Worm (Caenorhabditis elegans) whole organism, L2 larva: ENCODE results near the gene glna-2.

Experiments
- F13H6.1 ChIP-seq: sonication (generic microtip); optimal IDR thresholded peaks from 2 replicates; lab custom pipeline; 2016; ENCODE audit warnings: missing genetic modification characterization, missing compliant biosample characterization
- R02D3.7 ChIP-seq: fragments of 150-350 bp; optimal IDR thresholded peaks from 2 replicates; lab custom pipeline; 2014; ENCODE audit warnings: missing biosample characterization, missing genetic modification characterization
- Y55F3AM.14 ChIP-seq: fragments of 200-800 bp; sonication (Bioruptor generic); optimal IDR thresholded peaks from 2 replicates; lab custom pipeline; 2018; ENCODE audit warnings: mild to moderate bottlenecking, missing genetic modification characterization, missing compliant biosample characterization
- ZK546.5 ChIP-seq: sonication (generic microtip); optimal IDR thresholded peaks from 2 replicates; lab custom pipeline; 2017; ENCODE audit warnings: missing biosample characterization, missing genetic modification characterization
- alr-1 ChIP-seq: fragments of 150-350 bp; optimal IDR thresholded peaks from 2 replicates; lab custom pipeline; 2014; ENCODE audit warnings: missing biosample characterization, missing genetic modification characterization
- ama-1 ChIP-seq: fragments of 150-350 bp; optimal IDR thresholded peaks from 2 replicates; lab custom pipeline; 2018; ENCODE audit warnings: inconsistent platforms
- blmp-1 ChIP-seq: sonication (generic microtip); optimal IDR thresholded peaks from 2 replicates; lab custom pipeline; 2017; ENCODE audit warnings: missing genetic modification characterization, mild to moderate bottlenecking, missing compliant biosample characterization, antibody characterized with exemption, moderate library complexity; ENCODE audit not compliant: insufficient read depth
- ceh-16 ChIP-seq: fragments of 150-350 bp; optimal IDR thresholded peaks from 2 replicates; lab custom pipeline; 2014; ENCODE audit warnings: missing biosample characterization, missing genetic modification characterization
- ceh-82 ChIP-seq: fragments of 150-350 bp; optimal IDR thresholded peaks from 2 replicates; lab custom pipeline; 2014; ENCODE audit warnings: missing biosample characterization, missing genetic modification characterization
- crh-2 ChIP-seq: sonication (generic microtip); optimal IDR thresholded peaks from 2 replicates; lab custom pipeline; 2017; ENCODE audit warnings: missing biosample characterization, missing genetic modification characterization
- dmd-4 ChIP-seq: sonication (generic microtip); optimal IDR thresholded peaks from 2 replicates; lab custom pipeline; 2017; ENCODE audit warnings: missing biosample characterization, missing genetic modification characterization
- egl-27 ChIP-seq: sonication (generic microtip); optimal IDR thresholded peaks from 3 replicates; lab custom pipeline; 2017; ENCODE audit warnings: missing biosample characterization, missing genetic modification reagents, missing genetic modification characterization
- elt-1 ChIP-seq: fragments of 150-350 bp; optimal IDR thresholded peaks from 2 replicates; lab custom pipeline; 2014; ENCODE audit warnings: missing biosample characterization, missing genetic modification characterization
- elt-3 ChIP-seq: sonication (generic microtip); optimal IDR thresholded peaks from 2 replicates; lab custom pipeline; 2017; ENCODE audit warnings: missing biosample characterization, missing genetic modification characterization
- fos-1 ChIP-seq: fragments of 150-350 bp; optimal IDR thresholded peaks from 2 replicates; lab custom pipeline; 2014; ENCODE audit warnings: missing biosample characterization, missing genetic modification characterization
- gmeb-1 ChIP-seq: fragments of 150-350 bp; optimal IDR thresholded peaks from 2 replicates; lab custom pipeline; 2014; ENCODE audit warnings: missing biosample characterization, missing genetic modification characterization
- lin-11 ChIP-seq: fragments of 150-350 bp; sonication (generic microtip); optimal IDR thresholded peaks from 2 replicates; lab custom pipeline; 2014; ENCODE audit warnings: missing biosample characterization, missing genetic modification characterization, inconsistent platforms, mixed read lengths
- lin-39 ChIP-seq: fragments of 150-350 bp; optimal IDR thresholded peaks from 2 replicates; lab custom pipeline; 2014; ENCODE audit warnings: missing biosample characterization, missing genetic modification reagents, missing genetic modification characterization
- lsy-2 ChIP-seq, 2 experiments: fragments of 150-350 bp in 1 of 2; sonication (generic microtip) in 1 of 2; optimal IDR thresholded peaks; 2 replicates each; lab custom pipeline; 2014 to 2017; ENCODE audit warnings: missing biosample characterization in 2 of 2, missing genetic modification characterization in 2 of 2
- mab-5 ChIP-seq: fragments of 150-350 bp; optimal IDR thresholded peaks from 2 replicates; lab custom pipeline; 2014; ENCODE audit warnings: missing biosample characterization, missing genetic modification characterization
- mbf-1 ChIP-seq: sonication (generic microtip); optimal IDR thresholded peaks from 2 replicates; lab custom pipeline; 2017; ENCODE audit warnings: missing biosample characterization, missing genetic modification characterization
- nhr-10 ChIP-seq: sonication (generic microtip); optimal IDR thresholded peaks from 2 replicates; lab custom pipeline; 2017; ENCODE audit warnings: missing biosample characterization, missing genetic modification characterization
- nhr-12 ChIP-seq: fragments of 150-350 bp; optimal IDR thresholded peaks from 2 replicates; lab custom pipeline; 2014; ENCODE audit warnings: missing biosample characterization, missing genetic modification characterization
- nhr-23 ChIP-seq: fragments of 150-350 bp; optimal IDR thresholded peaks from 2 replicates; lab custom pipeline; 2014; ENCODE audit warnings: missing biosample characterization, missing genetic modification reagents, missing genetic modification characterization
- nhr-25 ChIP-seq: fragments of 150-350 bp; sonication (generic microtip); optimal IDR thresholded peaks from 3 replicates; lab custom pipeline; 2014; ENCODE audit warnings: missing biosample characterization, missing genetic modification characterization
- nhr-77 ChIP-seq: fragments of 150-350 bp; optimal IDR thresholded peaks from 2 replicates; lab custom pipeline; 2014; ENCODE audit warnings: missing biosample characterization, missing genetic modification characterization
- peb-1 ChIP-seq: fragments of 150-350 bp; optimal IDR thresholded peaks from 2 replicates; lab custom pipeline; 2014; ENCODE audit warnings: missing biosample characterization, missing genetic modification characterization
- sem-4 ChIP-seq: fragments of 150-350 bp; optimal IDR thresholded peaks from 2 replicates; lab custom pipeline; 2014; ENCODE audit warnings: missing biosample characterization, missing genetic modification reagents, missing genetic modification characterization
- sma-3 ChIP-seq: sonication (generic microtip); optimal IDR thresholded peaks from 2 replicates; lab custom pipeline; 2016; ENCODE audit warnings: missing genetic modification reagents, missing genetic modification characterization, missing compliant biosample characterization
- sma-9 ChIP-seq, 2 experiments: fragments of 150-350 bp in 1 of 2; sonication (generic microtip) in 1 of 2; optimal IDR thresholded peaks; 2 replicates each; lab custom pipeline; 2014 to 2016; ENCODE audit warnings: missing genetic modification characterization in 2 of 2, mild to moderate bottlenecking in 1 of 2, missing biosample characterization in 1 of 2, missing compliant biosample characterization in 1 of 2, missing genetic modification reagents in 1 of 2, moderate library complexity in 1 of 2
- snpc-4 ChIP-seq: fragments of 150-350 bp; optimal IDR thresholded peaks from 2 replicates; lab custom pipeline; 2014; ENCODE audit warnings: missing biosample characterization, missing genetic modification characterization
- unc-55 ChIP-seq: fragments of 150-350 bp; sonication (generic microtip); optimal IDR thresholded peaks from 3 replicates; lab custom pipeline; 2014; ENCODE audit warnings: missing biosample characterization, missing genetic modification reagents, missing genetic modification characterization
- zag-1 ChIP-seq: fragments of 150-350 bp; optimal IDR thresholded peaks from 2 replicates; lab custom pipeline; 2014; ENCODE audit warnings: missing biosample characterization, missing genetic modification characterization
- ztf-1 ChIP-seq: fragments of 200-800 bp; sonication (Bioruptor generic); conservative IDR thresholded peaks from 2 replicates; pipeline ENCODE4 v1.3.6; 2022; ENCODE audit warnings: missing genetic modification characterization, missing compliant biosample characterization
- ztf-11 ChIP-seq: sonication (generic microtip); optimal IDR thresholded peaks from 2 replicates; lab custom pipeline; 2017; ENCODE audit warnings: missing biosample characterization, missing genetic modification characterization
- ztf-4 ChIP-seq: fragments of 150-350 bp; optimal IDR thresholded peaks from 2 replicates; lab custom pipeline; 2014; ENCODE audit warnings: missing biosample characterization, missing genetic modification characterization

Gene glna-2

DNA sequence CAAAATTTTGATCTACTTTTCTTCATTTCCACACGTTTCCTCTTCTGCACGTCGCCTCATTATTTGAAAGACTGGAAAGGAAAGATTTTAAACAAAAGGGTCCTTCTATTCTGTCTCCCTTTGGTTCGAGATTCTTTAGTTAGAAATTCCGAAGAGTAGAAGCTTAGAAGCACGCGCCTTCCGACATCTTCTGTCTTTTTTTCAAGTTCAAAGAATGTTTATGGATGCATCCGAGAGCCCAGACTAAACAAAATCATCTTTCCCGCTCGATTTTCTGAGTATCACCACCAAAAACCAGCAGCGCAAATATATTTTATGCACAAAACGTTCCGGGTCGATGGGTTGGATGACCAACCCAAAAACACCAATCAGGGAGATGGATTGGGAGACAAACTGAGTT is 24.4 kb upstream of the glna-2 start:
- no peak for TF ChIP-seq elt-3
- TF ChIP-seq ztf-11 (tag; lab: Kevin White, UChicago): no peak
- TF ChIP-seq unc-55: no peak
- no peak for TF ChIP-seq zag-1 (tag; lab: Kevin White, UChicago)
- no peak for TF ChIP-seq F13H6.1
- TF ChIP-seq blmp-1 (tag; lab: Kevin White, UChicago): no peak
- TF ChIP-seq nhr-23 (tag; lab: Kevin White, UChicago): no peak

ce11 chrII:7985029-7985428 is 23.4 kb upstream of the glna-2 start:
- TF ChIP-seq elt-1 (tag; lab: Kevin White, UChicago) (no peak), unc-55 (no peak), lin-11 (tag; lab: Kevin White, UChicago) (no peak), sem-4 (tag; lab: Kevin White, UChicago) (no peak), fos-1 (tag; lab: Kevin White, UChicago) (no peak), ztf-1 (GFP tag; lab: Robert Waterston, UW) (no peak), nhr-77 (tag; lab: Kevin White, UChicago) (no peak), ama-1 (no peak), mbf-1 (tag; lab: Kevin White, UChicago) (no peak), sma-9 (GFP tag; optimal IDR thresholded peaks at IDR 0.05; lab: Kevin White, UChicago) (no peak), sma-9 (tag; optimal IDR thresholded peaks at IDR 0.05; lab: Kevin White, UChicago) (no peak), gmeb-1 (tag; lab: Kevin White, UChicago) (no peak), peb-1 (tag; lab: Kevin White, UChicago) (no peak), alr-1 (tag; lab: Kevin White, UChicago) (no peak), ztf-4 (tag; lab: Kevin White, UChicago) (no peak)
- TF ChIP-seq, all 48 proteins: peak for 0

DNA sequence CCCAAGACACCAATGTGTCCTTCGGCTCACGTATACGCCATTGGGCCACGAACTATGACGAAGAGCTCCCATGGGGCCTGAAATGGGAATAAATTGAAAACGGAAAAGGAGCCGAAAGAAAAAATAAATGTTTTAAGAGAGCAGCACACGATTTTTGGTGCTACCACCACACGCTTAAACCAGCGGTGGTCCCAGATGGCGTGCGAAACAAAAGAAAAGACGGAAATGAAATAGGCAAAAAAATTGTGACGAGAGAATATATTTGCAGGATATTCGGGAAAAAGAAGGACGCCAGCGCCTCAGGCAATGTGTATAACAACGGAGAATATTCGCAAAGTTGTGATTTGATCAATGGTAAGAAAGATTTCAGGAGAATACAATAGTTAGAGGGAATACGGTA is 21.5 kb upstream of the glna-2 start:
- TF ChIP-seq nhr-10 (tag; lab: Kevin White, UChicago): no peak
- no peak for TF ChIP-seq nhr-25 (tag; lab: Kevin White, UChicago)
- no peak for TF ChIP-seq Y55F3AM.14 (GFP tag; lab: Kevin White, UChicago)
- TF ChIP-seq dmd-4 (tag; lab: Kevin White, UChicago): no peak
- no peak for TF ChIP-seq nhr-77 (tag; lab: Kevin White, UChicago)
- TF ChIP-seq, all 48 proteins: peak for 0

DNA sequence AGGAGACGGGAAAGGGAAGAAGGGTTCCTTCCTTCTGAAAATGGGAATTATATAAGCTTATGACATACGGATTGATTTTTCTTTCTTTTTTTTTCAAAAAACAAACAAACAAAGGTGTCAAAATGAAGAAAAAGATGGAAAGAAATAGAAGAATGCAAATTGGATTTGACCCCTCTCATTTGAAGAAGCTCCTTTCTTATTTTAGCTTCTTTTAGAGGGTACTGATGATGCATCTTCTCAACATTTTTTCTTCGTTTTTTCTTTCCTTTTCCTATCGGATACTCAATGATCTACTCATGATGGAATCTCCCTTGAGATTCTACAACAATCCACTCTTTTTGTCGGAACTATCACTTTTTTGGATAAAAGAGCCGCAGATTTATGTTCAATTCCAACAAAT is 18.2 kb upstream of the glna-2 start:
- TF ChIP-seq fos-1 (tag; lab: Kevin White, UChicago): no peak
- no peak for TF ChIP-seq crh-2 (tag; lab: Kevin White, UChicago)
- no peak for TF ChIP-seq Y55F3AM.14 (GFP tag; lab: Kevin White, UChicago)
- no peak for TF ChIP-seq F13H6.1
- TF ChIP-seq ceh-16 (tag; lab: Kevin White, UChicago): no peak
- no peak for TF ChIP-seq ztf-11 (tag; lab: Kevin White, UChicago)
- TF ChIP-seq peb-1 (tag; lab: Kevin White, UChicago): no peak
- TF ChIP-seq R02D3.7 (tag; lab: Kevin White, UChicago): no peak
- TF ChIP-seq lsy-2 (tag; optimal IDR thresholded peaks at IDR 0.05; lab: Kevin White, UChicago): no peak
- no peak for TF ChIP-seq ama-1
- TF ChIP-seq ztf-1 (GFP tag; lab: Robert Waterston, UW): no peak

ce11 chrII:7991279-7991678 is 17.2 kb upstream of the glna-2 start:
- TF ChIP-seq sma-3 (no peak), ama-1 (no peak), snpc-4 (tag; lab: Kevin White, UChicago) (no peak), ZK546.5 (tag; lab: Kevin White, UChicago) (no peak), lin-39 (tag; lab: Kevin White, UChicago) (no peak), F13H6.1 (no peak), ceh-82 (tag; lab: Kevin White, UChicago) (no peak), peb-1 (tag; lab: Kevin White, UChicago) (no peak), nhr-23 (tag; lab: Kevin White, UChicago) (no peak), mab-5 (no peak), ztf-1 (GFP tag; lab: Robert Waterston, UW) (no peak), ceh-16 (tag; lab: Kevin White, UChicago) (no peak), sem-4 (tag; lab: Kevin White, UChicago) (no peak), alr-1 (tag; lab: Kevin White, UChicago) (no peak), egl-27 (tag; lab: Kevin White, UChicago) (no peak), lin-11 (tag; lab: Kevin White, UChicago) (no peak), nhr-12 (tag; lab: Kevin White, UChicago) (no peak)
